Worm (Caenorhabditis elegans): Measurements from ENCODE around the gene ztf-8.

The ztf-8 gene

ce11 chrIII:5286205-5286604 lies 12.9 kb upstream of the ztf-8 start, which contains the start of gene ZC395.11:
Gene ZC395.11, minus strand, starts transcription at chrIII:5286305.
- TF ChIP-seq snu-23 (GFP tag; optimal IDR thresholded peaks at IDR 0.05) (no peak), ceh-8 (GFP tag; optimal IDR thresholded peaks at IDR 0.05) (no peak), sup-37 (GFP tag; optimal IDR thresholded peaks at IDR 0.05) (no peak), ztf-4 (tag; optimal IDR thresholded peaks at IDR 0.05) (no peak), tlp-1 (tag; optimal IDR thresholded peaks at IDR 0.05) (no peak), vab-15 (tag; optimal IDR thresholded peaks at IDR 0.05) (no peak), nhr-19 (GFP tag; conservative IDR thresholded peaks at IDR 0.05) (no peak), ceh-82 (tag; optimal IDR thresholded peaks at IDR 0.05) (no peak), alr-1 (tag; optimal IDR thresholded peaks at IDR 0.05; ENCODE audit: borderline replicate concordance) (no peak), zag-1 (tag; optimal IDR thresholded peaks at IDR 0.05) (no peak), irx-1 (tag; optimal IDR thresholded peaks at IDR 0.05) (no peak), nhr-76 (tag; optimal IDR thresholded peaks at IDR 0.05) (no peak), sox-4 (tag; optimal IDR thresholded peaks at IDR 0.05) (no peak), lsy-2 (tag; optimal IDR thresholded peaks at IDR 0.05) (no peak), blmp-1 (tag; optimal IDR thresholded peaks at IDR 0.05) (no peak), tbx-2 (tag; optimal IDR thresholded peaks at IDR 0.05) (no peak), C04F5.9 (tag; optimal IDR thresholded peaks at IDR 0.05) (no peak), lin-14 (GFP tag; optimal IDR thresholded peaks at IDR 0.05) (no peak), hpl-2 (GFP tag; optimal IDR thresholded peaks at IDR 0.05) (no peak), fkh-10 (GFP tag; optimal IDR thresholded peaks at IDR 0.05) (no peak)

ce11 chrIII:5285484-5285883 lies 12.2 kb upstream of the ztf-8 start:
- TF ChIP-seq snu-23 (GFP tag; optimal IDR thresholded peaks at IDR 0.05) (no peak), C16A3.4 (tag; optimal IDR thresholded peaks at IDR 0.05) (no peak), fos-1 (tag; optimal IDR thresholded peaks at IDR 0.05) (no peak), aha-1 (tag; optimal IDR thresholded peaks at IDR 0.05) (no peak), ceh-8 (GFP tag; optimal IDR thresholded peaks at IDR 0.05) (no peak), zag-1 (tag; optimal IDR thresholded peaks at IDR 0.05) (no peak), irx-1 (tag; optimal IDR thresholded peaks at IDR 0.05) (no peak)

- peak in 1 of 3 experiments; percentile 35 for TF ChIP-seq ceh-82 (tag; optimal IDR thresholded peaks at IDR 0.05)
- no peak for TF ChIP-seq ceh-88 (GFP tag; IDR thresholded peaks at IDR 0.05)
- TF ChIP-seq lir-3 (tag; optimal IDR thresholded peaks at IDR 0.05; ENCODE audit: poor library complexity): no peak
- peak; percentile 32 for TF ChIP-seq nhr-71 (tag; optimal IDR thresholded peaks at IDR 0.05)
- peak in 1 of 2 experiments; percentile 26 for TF ChIP-seq lin-35 (GFP tag; optimal IDR thresholded peaks at IDR 0.05)
- peak; percentile 38 to 61 for TF ChIP-seq efl-1 (optimal IDR thresholded peaks at IDR 0.05)
- peak in 1 of 2 experiments; percentile 92 for TF ChIP-seq efl-1 (GFP tag; optimal IDR thresholded peaks at IDR 0.05 in 1 of 2)
- peak; percentile 59 for TF ChIP-seq nhr-19 (GFP tag; conservative IDR thresholded peaks at IDR 0.05)
- TF ChIP-seq swsn-7 (tag; optimal IDR thresholded peaks at IDR 0.05): peak; percentile 0
- TF ChIP-seq lsy-2 (tag; optimal IDR thresholded peaks at IDR 0.05): peak in 1 of 2 experiments; percentile 35
- no peak for TF ChIP-seq fkh-4 (tag; optimal IDR thresholded peaks at IDR 0.05; ENCODE audit: borderline replicate concordance)
- no peak for TF ChIP-seq sptf-1 (tag; optimal IDR thresholded peaks at IDR 0.05)
- peak; percentile 77 for TF ChIP-seq lin-14 (GFP tag; optimal IDR thresholded peaks at IDR 0.05)
- TF ChIP-seq dpl-1 (GFP tag; optimal IDR thresholded peaks at IDR 0.05): peak in 1 of 3 experiments; percentile 20
- peak; percentile 16 for TF ChIP-seq mep-1 (tag; optimal IDR thresholded peaks at IDR 0.05)
- no peak for TF ChIP-seq sox-4 (tag; optimal IDR thresholded peaks at IDR 0.05)
- no peak for TF ChIP-seq vab-15 (tag; optimal IDR thresholded peaks at IDR 0.05)
- peak; percentile 31 for TF ChIP-seq snu-23 (GFP tag; optimal IDR thresholded peaks at IDR 0.05)
- no peak for TF ChIP-seq lin-13 (GFP tag; optimal IDR thresholded peaks at IDR 0.05)
- no peak for TF ChIP-seq unc-98 (GFP tag; IDR thresholded peaks at IDR 0.05)
- peak; percentile 5 for TF ChIP-seq tbx-2 (tag; optimal IDR thresholded peaks at IDR 0.05)
- TF ChIP-seq irx-1 (tag; optimal IDR thresholded peaks at IDR 0.05): no peak
- no peak for TF ChIP-seq C16A3.4 (tag; optimal IDR thresholded peaks at IDR 0.05)
- TF ChIP-seq hlh-4 (tag; optimal IDR thresholded peaks at IDR 0.05): no peak
- no peak for TF ChIP-seq rnt-1 (tag; optimal IDR thresholded peaks at IDR 0.05)
- TF ChIP-seq skn-1 (tag; optimal IDR thresholded peaks at IDR 0.05): no peak
These were observed 7.0 kb upstream of the ztf-8 start for ce11 chrIII:5280228-5280627.
